Fruit fly (Drosophila melanogaster) whole organism, wandering third instar larva: ENCODE measurements around the gene Gdap1.
A peak's percentile ranks its signal among the peaks of the same experiment; 100 is the strongest.

Source experiments
- Abd-B ChIP-seq: fragments of >200 bp; optimal IDR thresholded peaks from 2 replicates; lab custom pipeline; 2017; ENCODE audit warnings: missing biosample characterization, missing genetic modification characterization
- CrebA ChIP-seq: fragments of 200-800 bp; sonication (Bioruptor generic); optimal IDR thresholded peaks from 2 replicates; lab custom pipeline; 2016; ENCODE audit warnings: missing biosample characterization, mild to moderate bottlenecking, missing genetic modification characterization, borderline replicate concordance
- Dfd ChIP-seq: fragments of >200 bp; optimal IDR thresholded peaks from 2 replicates; lab custom pipeline; 2017; ENCODE audit warnings: missing biosample characterization, missing genetic modification characterization
- Hr83 ChIP-seq: fragments of 200-300 bp; sonication (Bioruptor generic); optimal IDR thresholded peaks from 2 replicates; lab custom pipeline; 2016; ENCODE audit warnings: missing biosample characterization, mild to moderate bottlenecking, missing genetic modification characterization, moderate library complexity; ENCODE audit not compliant: poor library complexity, severe bottlenecking
- Myc ChIP-seq: fragments of >200 bp; optimal IDR thresholded peaks from 2 replicates; lab custom pipeline; 2017
- N ChIP-seq: fragments of >200 bp; optimal IDR thresholded peaks from 2 replicates; lab custom pipeline; 2018; ENCODE audit warnings: missing biosample characterization, missing external identifiers, missing genetic modification characterization
- Sp1 ChIP-seq: fragments of 200-800 bp; sonication (Bioruptor generic); optimal IDR thresholded peaks from 3 replicates; lab custom pipeline; 2019; ENCODE audit warnings: missing biosample characterization, mild to moderate bottlenecking, missing genetic modification characterization, moderate library complexity
- brk ChIP-seq: fragments of 200-800 bp; sonication (Bioruptor generic); optimal IDR thresholded peaks from 2 replicates; lab custom pipeline; 2016; ENCODE audit warnings: missing biosample characterization, mild to moderate bottlenecking, missing genetic modification characterization
- foxo ChIP-seq, 2 experiments: fragments of 200-800 bp; sonication (Bioruptor generic); optimal IDR thresholded peaks; 2 replicates in 1 of 2; 3 replicates in 1 of 2; lab custom pipeline; 2016 to 2017; ENCODE audit warnings: missing biosample characterization in 2 of 2, missing genetic modification characterization in 2 of 2
- h ChIP-seq: fragments of 200-800 bp; sonication (Bioruptor generic); optimal IDR thresholded peaks from 3 replicates; lab custom pipeline; 2016; ENCODE audit warnings: missing biosample characterization, mild to moderate bottlenecking, missing genetic modification characterization
- sv ChIP-seq: fragments of 200-800 bp; sonication (Bioruptor generic); optimal IDR thresholded peaks from 3 replicates; lab custom pipeline; 2016; ENCODE audit warnings: missing biosample characterization, missing genetic modification characterization
- usp ChIP-seq: fragments of >200 bp; optimal IDR thresholded peaks from 2 replicates; lab custom pipeline; 2017; ENCODE audit warnings: missing biosample characterization, missing genetic modification characterization

DNA sequence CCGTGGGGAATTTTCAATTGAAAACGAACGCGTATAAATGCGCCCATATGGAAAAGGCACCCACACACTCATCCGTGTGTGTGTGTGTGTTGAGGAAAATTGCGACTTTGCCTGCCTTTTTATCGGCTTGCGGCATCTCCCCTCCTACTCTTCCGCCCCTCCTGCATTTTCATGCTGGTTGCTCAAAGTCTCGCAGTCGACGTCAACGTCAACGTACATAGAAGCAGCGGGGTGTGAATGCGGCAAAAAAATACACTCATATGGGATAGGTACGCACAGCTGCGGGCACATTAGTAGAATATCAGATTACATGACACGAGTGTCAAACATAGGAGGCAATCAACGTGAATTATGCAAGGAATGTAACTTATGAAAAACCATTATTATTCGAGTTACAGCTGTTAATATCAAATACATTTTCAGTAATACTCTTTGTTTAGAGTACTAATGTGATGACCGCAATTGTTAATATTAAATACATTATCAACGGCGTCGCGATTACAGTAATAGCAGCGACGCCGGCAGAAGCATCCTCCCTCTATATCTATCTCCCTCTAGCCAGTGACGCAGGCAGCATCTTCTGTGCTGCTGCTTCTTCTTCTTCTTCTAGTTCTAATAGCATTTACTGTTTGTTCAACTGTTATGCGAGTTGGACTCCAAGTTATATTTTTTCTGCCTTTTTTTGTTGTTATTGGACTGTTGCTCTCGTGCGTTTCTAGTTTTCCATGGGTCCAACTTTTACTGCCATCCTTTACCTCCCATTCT is 45.2 kb downstream of the Gdap1 start:
- TF ChIP-seq usp (no peak), h (GFP tag; lab: Kevin White, UChicago) (peak; percentile 85), Dfd (GFP tag; lab: Kevin White, UChicago) (no peak), Sp1 (GFP tag; lab: Kevin White, UChicago) (peak; percentile 57), CrebA (GFP tag; lab: Kevin White, UChicago) (no peak), Abd-B (GFP tag; lab: Kevin White, UChicago) (no peak), brk (GFP tag; lab: Kevin White, UChicago) (no peak), Myc (lab: Kevin White, UChicago) (no peak), Hr83 (GFP tag; lab: Kevin White, UChicago) (no peak), N (GFP tag; lab: Kevin White, UChicago) (no peak), foxo (GFP tag; optimal IDR thresholded peaks at IDR 0.05; lab: Kevin White, UChicago) (peak in 1 of 2 experiments; percentile 87), sv (GFP tag; lab: Kevin White, UChicago) (peak; percentile 81)
